Worm (Caenorhabditis elegans) whole organism, early embryonic: ENCODE results near the gene R02F2.8.

Source experiments
- ama-1 ChIP-seq: fragments of 150-350 bp; optimal IDR thresholded peaks from 2 replicates; lab custom pipeline; 2014
- ceh-13 ChIP-seq: fragments of 200-800 bp; sonication (Bioruptor generic); optimal IDR thresholded peaks from 2 replicates; lab custom pipeline; 2018; ENCODE audit warnings: mild to moderate bottlenecking, missing genetic modification characterization, missing compliant biosample characterization
- ceh-36 ChIP-seq: sonication (generic microtip); optimal IDR thresholded peaks from 2 replicates; lab custom pipeline; 2016; ENCODE audit warnings: missing genetic modification characterization, inconsistent platforms, missing compliant biosample characterization
- ets-7 ChIP-seq: sonication (generic microtip); optimal IDR thresholded peaks from 2 replicates; lab custom pipeline; 2016; ENCODE audit warnings: missing genotype, missing genetic modification characterization, missing compliant biosample characterization
- flt-1 ChIP-seq: fragments of 200-800 bp; sonication (Bioruptor generic); IDR thresholded peaks from 2 replicates; pipeline ENCODE4 v1.3.6; 2022; ENCODE audit warnings: missing genetic modification characterization, missing compliant biosample characterization
- tbx-11 ChIP-seq: fragments of 200-800 bp; sonication (Bioruptor generic); IDR thresholded peaks from 2 replicates; pipeline ENCODE4 v1.3.6; 2022; ENCODE audit warnings: missing genetic modification characterization, missing compliant biosample characterization
- tbx-37 ChIP-seq: fragments of 200-800 bp; sonication (Bioruptor generic); conservative IDR thresholded peaks from 2 replicates; pipeline ENCODE4 v1.3.6; 2022; ENCODE audit warnings: missing genetic modification reagents, missing genetic modification characterization, missing compliant biosample characterization

DNA sequence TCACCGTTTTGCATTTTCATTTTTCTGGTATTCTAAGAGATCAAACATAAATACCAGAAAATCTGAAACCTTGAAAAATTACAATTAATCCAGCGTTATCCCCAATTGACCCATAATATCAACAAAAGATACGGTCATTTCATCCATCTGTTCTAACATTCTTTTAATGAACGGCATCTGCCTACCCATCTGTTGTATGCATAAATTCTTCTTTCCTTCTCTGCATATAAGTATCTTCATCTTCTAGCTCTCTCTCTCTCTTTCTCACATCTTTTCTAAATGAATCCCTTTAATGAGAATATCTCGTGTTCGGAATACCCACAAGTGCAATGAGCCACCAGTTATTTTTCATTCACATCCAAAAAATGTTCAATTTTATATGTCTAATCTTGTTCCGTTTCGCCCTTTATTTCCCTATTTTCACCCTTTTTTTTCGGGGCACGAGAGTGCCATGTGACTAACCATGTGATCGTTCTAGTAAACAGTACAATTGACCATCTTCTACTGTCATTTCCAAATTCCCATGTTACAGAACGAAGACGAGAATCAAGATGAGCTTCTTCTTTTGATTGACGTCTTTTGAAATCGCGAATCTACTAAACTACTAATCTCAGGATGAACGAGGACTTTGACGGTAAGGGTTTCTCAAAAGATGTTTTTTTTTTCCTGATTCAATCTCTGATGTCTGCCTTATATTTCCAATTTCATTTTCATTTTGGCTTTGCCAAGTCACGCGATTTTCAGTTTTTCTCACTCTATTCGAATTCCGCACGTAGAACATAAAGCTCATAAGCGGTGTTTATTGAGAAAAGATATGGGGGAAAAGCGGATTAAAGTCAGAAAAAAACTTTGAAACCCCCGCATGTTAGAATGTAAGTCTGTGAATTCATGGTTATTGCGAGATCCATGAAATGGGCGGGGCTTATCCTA lies 6.6 kb upstream of the R02F2.8 start, which contains the start of gene R02F2.1:
- TF ChIP-seq ama-1 (lab: Kevin White, UChicago) (no peak), flt-1 (GFP tag; lab: Robert Waterston, UW) (no peak), ceh-36 (tag; lab: Kevin White, UChicago) (no peak), ets-7 (tag; lab: Kevin White, UChicago) (no peak), ceh-13 (GFP tag; lab: Kevin White, UChicago) (no peak), tbx-37 (GFP tag; lab: Robert Waterston, UW) (no peak), tbx-11 (no peak)
